Worm (Caenorhabditis elegans): ENCODE results near the gene Y73F4A.1.
A peak's percentile ranks its signal among the peaks of the same experiment; 100 is the strongest.

Gene Y73F4A.1

ce11 chrIV:9092011-9092410, 46.9 kb upstream of the Y73F4A.1 start:
- TF ChIP-seq unc-3 (GFP tag; conservative IDR thresholded peaks at IDR 0.05) (no peak), unc-3 (tag; optimal IDR thresholded peaks at IDR 0.05) (no peak), zip-5 (tag; optimal IDR thresholded peaks at IDR 0.05) (no peak), ceh-24 (tag; optimal IDR thresholded peaks at IDR 0.05) (no peak), unc-42 (tag; optimal IDR thresholded peaks at IDR 0.05) (peak; percentile 97), ceh-31 (tag; optimal IDR thresholded peaks at IDR 0.05) (peak; percentile 2), hlh-30 (tag; optimal IDR thresholded peaks at IDR 0.05; ENCODE audit: insufficient read depth) (no peak), pha-2 (tag; optimal IDR thresholded peaks at IDR 0.05) (no peak)

ce11 chrIV:9090538-9091195, 45.5 kb upstream of the Y73F4A.1 start:
- TF ChIP-seq hlh-30 (tag; optimal IDR thresholded peaks at IDR 0.05; ENCODE audit: insufficient read depth) (peak; percentile 24), F13H6.1 (tag; optimal IDR thresholded peaks at IDR 0.05) (no peak)

ce11 chrIV:9088294-9088693, 43.1 kb upstream of the Y73F4A.1 start, which contains the start of gene msa-1:
Gene msa-1, plus strand, starts transcription at chrIV:9088594.
- 0 out of 2 replicates have a peak, but pooled peaks have one; percentile 14 for TF ChIP-seq ceh-45 (GFP tag; IDR thresholded peaks at IDR 0.05)
- TF ChIP-seq hlh-30 (tag; optimal IDR thresholded peaks at IDR 0.05; ENCODE audit: insufficient read depth), result no peak
- TF ChIP-seq pros-1 (tag; optimal IDR thresholded peaks at IDR 0.05), result no peak
- no peak for TF ChIP-seq fax-1 (tag; optimal IDR thresholded peaks at IDR 0.05)
- no peak for TF ChIP-seq rnt-1 (tag; optimal IDR thresholded peaks at IDR 0.05)
- TF ChIP-seq dve-1 (tag; optimal IDR thresholded peaks at IDR 0.05), result no peak

ce11 chrIV:9082055-9082454, 36.9 kb upstream of the Y73F4A.1 start, which contains the start of gene twk-8:
Gene twk-8, plus strand, starts transcription at chrIV:9082355.
- TF ChIP-seq dmd-4 (tag; optimal IDR thresholded peaks at IDR 0.05; ENCODE audit: borderline replicate concordance) (no peak), Y22D7AL.16 (tag; optimal IDR thresholded peaks at IDR 0.05) (no peak), sox-2 (GFP tag; IDR thresholded peaks at IDR 0.05) (no peak), C08G9.2 (tag; optimal IDR thresholded peaks at IDR 0.05) (no peak), odd-2 (tag; optimal IDR thresholded peaks at IDR 0.05) (no peak), ceh-22 (tag; optimal IDR thresholded peaks at IDR 0.05) (no peak), sdc-2 (tag; optimal IDR thresholded peaks at IDR 0.05) (no peak), pag-3 (tag; optimal IDR thresholded peaks at IDR 0.05; ENCODE audit: borderline replicate concordance) (no peak), madf-2 (tag; optimal IDR thresholded peaks at IDR 0.05) (no peak), pha-4 (tag; optimal IDR thresholded peaks at IDR 0.05) (no peak), pha-2 (tag; optimal IDR thresholded peaks at IDR 0.05) (no peak), nhr-11 (tag; optimal IDR thresholded peaks at IDR 0.05) (no peak), K02D7.2 (tag; optimal IDR thresholded peaks at IDR 0.05) (no peak), pros-1 (tag; optimal IDR thresholded peaks at IDR 0.05) (no peak), unc-86 (tag; optimal IDR thresholded peaks at IDR 0.05) (no peak)

- TF ChIP-seq ceh-18 (tag; optimal IDR thresholded peaks at IDR 0.05), result peak; percentile 68
- TF ChIP-seq pha-4 (tag; optimal IDR thresholded peaks at IDR 0.05), result no peak
- TF ChIP-seq pha-2 (tag; optimal IDR thresholded peaks at IDR 0.05), result no peak
- TF ChIP-seq dmd-4 (tag; optimal IDR thresholded peaks at IDR 0.05; ENCODE audit: borderline replicate concordance), result no peak
- TF ChIP-seq fax-1 (tag; optimal IDR thresholded peaks at IDR 0.05), result no peak
- no peak for TF ChIP-seq ceh-2 (tag; optimal IDR thresholded peaks at IDR 0.05)
- peak; percentile 78 for TF ChIP-seq unc-55 (GFP tag; optimal IDR thresholded peaks at IDR 0.05)
- TF ChIP-seq T23F11.4 (GFP tag; optimal IDR thresholded peaks at IDR 0.05), result no peak
- TF ChIP-seq sox-4 (tag; optimal IDR thresholded peaks at IDR 0.05), result no peak
- no peak for TF ChIP-seq ceh-34 (tag; optimal IDR thresholded peaks at IDR 0.05)
Observed at ce11 chrIV:9080201-9080600, 35.0 kb upstream of the Y73F4A.1 start.
